Worm (Caenorhabditis elegans): ENCODE data around the gene R13A5.7.

DNA sequence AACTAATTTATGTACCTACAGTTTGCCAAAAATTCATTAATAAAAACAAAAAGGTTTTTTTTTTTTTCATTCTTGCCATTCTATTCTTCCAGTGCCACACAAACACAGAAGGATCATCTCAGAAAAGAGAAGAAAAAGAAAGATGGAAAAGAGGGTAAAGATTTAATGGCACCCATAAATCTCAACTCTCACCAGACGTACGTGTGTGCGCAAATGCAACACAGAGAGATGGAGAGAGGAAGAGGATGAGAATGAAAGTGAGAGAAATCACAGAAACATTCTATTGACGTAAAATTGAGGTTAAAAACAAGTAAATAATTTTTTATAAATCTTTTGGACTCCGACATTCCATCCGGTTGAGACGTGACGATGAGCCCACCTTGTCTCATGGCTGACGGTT lies 25.7 kb downstream of the R13A5.7 start:
- TF ChIP-seq med-1 (GFP tag; optimal IDR thresholded peaks at IDR 0.05; ENCODE audit: insufficient read depth), result no peak
- TF ChIP-seq flt-1 (GFP tag; IDR thresholded peaks at IDR 0.05), result no peak
- TF ChIP-seq tab-1 (GFP tag; IDR thresholded peaks at IDR 0.05), result no peak
- no peak for TF ChIP-seq ref-1 (GFP tag; conservative IDR thresholded peaks at IDR 0.05)
- TF ChIP-seq cog-1 (tag; optimal IDR thresholded peaks at IDR 0.05), result no peak
